Worm (Caenorhabditis elegans): Measurements from ENCODE around the gene col-141.

DNA sequence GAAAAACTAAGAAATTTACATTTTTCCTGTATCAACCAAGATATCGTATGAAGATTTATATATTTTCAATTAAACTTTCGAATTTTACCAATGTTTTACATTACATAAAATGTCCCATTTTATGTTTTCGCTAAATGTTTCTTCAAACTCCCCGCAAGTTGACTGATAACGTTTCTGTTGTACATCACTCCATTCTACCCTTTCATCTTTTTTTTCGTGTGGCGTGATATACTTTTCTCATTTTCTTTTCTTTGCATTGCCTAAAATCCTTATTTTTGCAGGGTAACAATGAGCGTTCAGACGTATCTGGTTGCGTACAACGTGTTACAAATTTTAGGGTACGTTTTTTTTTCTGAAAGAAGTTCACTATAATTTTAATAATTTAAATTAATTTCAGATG is 9.5 kb downstream of the col-141 start, which contains the start of gene hpo-8:
- TF ChIP-seq pha-4 (tag; optimal IDR thresholded peaks at IDR 0.05) = no peak
- TF ChIP-seq mel-28 (tag; optimal IDR thresholded peaks at IDR 0.05; ENCODE audit: borderline replicate concordance) = no peak
- TF ChIP-seq Y79H2A.3 (GFP tag; conservative IDR thresholded peaks at IDR 0.05) = no peak
- TF ChIP-seq F57C9.4 (tag; optimal IDR thresholded peaks at IDR 0.05) = no peak
